Fruit fly (Drosophila melanogaster) whole organism, prepupa: Measurements from ENCODE around the gene p24-1.

Experiments used
- Blimp-1 ChIP-seq: fragments of 200-800 bp; sonication (Bioruptor generic); optimal IDR thresholded peaks from 3 replicates; lab custom pipeline; 2017; ENCODE audit warnings: missing biosample characterization, missing genetic modification characterization, mild to moderate bottlenecking, moderate library complexity, missing genetic modification reagents
- CG10631 ChIP-seq: fragments of 200-800 bp; sonication (Bioruptor generic); optimal IDR thresholded peaks from 2 replicates; lab custom pipeline; 2016; ENCODE audit warnings: missing biosample characterization, missing genetic modification characterization
- CG10669 ChIP-seq: fragments of 200-800 bp; sonication (Bioruptor generic); optimal IDR thresholded peaks from 3 replicates; lab custom pipeline; 2018; ENCODE audit warnings: missing biosample characterization, mild to moderate bottlenecking, missing genetic modification characterization, moderate library complexity
- CG11294 ChIP-seq: fragments of 200-800 bp; sonication (Bioruptor generic); IDR thresholded peaks from 2 replicates; pipeline ENCODE4 v1.3.6; 2022; ENCODE audit warnings: missing biosample characterization, missing genetic modification characterization
- CG11762 ChIP-seq: fragments of 200-800 bp; sonication (Bioruptor generic); optimal IDR thresholded peaks from 3 replicates; lab custom pipeline; 2016; ENCODE audit warnings: missing biosample characterization, missing genetic modification characterization; ENCODE audit not compliant: insufficient read depth
- CG11902 ChIP-seq: fragments of 200-800 bp; sonication (Bioruptor generic); optimal IDR thresholded peaks from 3 replicates; lab custom pipeline; 2016; ENCODE audit warnings: missing biosample characterization, missing genetic modification characterization
- CG15336 ChIP-seq: fragments of 200-800 bp; sonication (Bioruptor generic); IDR thresholded peaks from 2 replicates; pipeline ENCODE4 v1.3.6; 2022; ENCODE audit warnings: missing biosample characterization, missing genetic modification characterization
- CG1621 ChIP-seq: fragments of 200-800 bp; sonication (Bioruptor generic); optimal IDR thresholded peaks from 3 replicates; lab custom pipeline; 2018; ENCODE audit warnings: missing biosample characterization, mild to moderate bottlenecking, missing genetic modification characterization
- CG16779 ChIP-seq: fragments of 200-800 bp; sonication (Bioruptor generic); optimal IDR thresholded peaks from 3 replicates; lab custom pipeline; 2017; ENCODE audit warnings: missing biosample characterization, mild to moderate bottlenecking, missing genetic modification characterization
- CG32006 ChIP-seq: fragments of 200-800 bp; sonication (Bioruptor generic); optimal IDR thresholded peaks from 3 replicates; lab custom pipeline; 2017; ENCODE audit warnings: missing biosample characterization, mild to moderate bottlenecking, missing genetic modification characterization
- CG34406 ChIP-seq: fragments of 200-800 bp; sonication (Bioruptor generic); optimal IDR thresholded peaks from 3 replicates; lab custom pipeline; 2016; ENCODE audit warnings: missing biosample characterization, missing genetic modification characterization
- CG3919 ChIP-seq: fragments of 200-800 bp; sonication (Bioruptor generic); optimal IDR thresholded peaks from 3 replicates; lab custom pipeline; 2016; ENCODE audit warnings: missing biosample characterization, missing genetic modification characterization
- CG6163 ChIP-seq: fragments of 200-800 bp; sonication (Bioruptor generic); IDR thresholded peaks from 3 replicates; pipeline ENCODE4 v1.3.6; 2022; ENCODE audit warnings: missing biosample characterization, missing genetic modification characterization
- CG6276 ChIP-seq: fragments of 200-800 bp; sonication (Bioruptor generic); optimal IDR thresholded peaks from 2 replicates; lab custom pipeline; 2017; ENCODE audit warnings: missing biosample characterization, mild to moderate bottlenecking, missing genetic modification characterization
- CG6792 ChIP-seq: fragments of 200-800 bp; sonication (Bioruptor generic); optimal IDR thresholded peaks from 3 replicates; lab custom pipeline; 2016; ENCODE audit warnings: missing biosample characterization, missing genetic modification characterization
- CG6808 ChIP-seq: fragments of 200-800 bp; sonication (Bioruptor generic); optimal IDR thresholded peaks from 3 replicates; lab custom pipeline; 2017; ENCODE audit warnings: missing biosample characterization, missing genetic modification characterization, mild to moderate bottlenecking, moderate library complexity, missing genetic modification reagents
- CG6854 ChIP-seq: fragments of 200-800 bp; sonication (Bioruptor generic); optimal IDR thresholded peaks from 2 replicates; lab custom pipeline; 2017; ENCODE audit warnings: missing biosample characterization, mild to moderate bottlenecking, missing genetic modification characterization
- CG7368 ChIP-seq: fragments of 200-800 bp; sonication (Bioruptor generic); optimal IDR thresholded peaks from 3 replicates; lab custom pipeline; 2016; ENCODE audit warnings: missing biosample characterization, missing genetic modification characterization
- CG8119 ChIP-seq: fragments of 200-800 bp; sonication (Bioruptor generic); IDR thresholded peaks from 3 replicates; pipeline ENCODE4 v1.3.6; 2022; ENCODE audit warnings: missing biosample characterization, missing genetic modification characterization
- CG8319 ChIP-seq: fragments of 200-800 bp; sonication (Bioruptor generic); optimal IDR thresholded peaks from 3 replicates; lab custom pipeline; 2016; ENCODE audit warnings: missing biosample characterization, missing genetic modification characterization
- CG8632 ChIP-seq: fragments of 200-800 bp; sonication (Bioruptor generic); optimal IDR thresholded peaks from 3 replicates; lab custom pipeline; 2016; ENCODE audit warnings: missing biosample characterization, missing genetic modification characterization
- CG9139 ChIP-seq: fragments of 200-800 bp; sonication (Bioruptor generic); optimal IDR thresholded peaks from 3 replicates; lab custom pipeline; 2017; ENCODE audit warnings: missing biosample characterization, mild to moderate bottlenecking, missing genetic modification characterization
- Eip75B ChIP-seq: fragments of 200-800 bp; sonication (Bioruptor generic); optimal IDR thresholded peaks from 3 replicates; lab custom pipeline; 2016; ENCODE audit warnings: missing biosample characterization, missing genetic modification characterization
- Eip78C ChIP-seq: fragments of 200-800 bp; sonication (Bioruptor generic); peaks from one replicate; lab custom pipeline; 2016; ENCODE audit warnings: missing biosample characterization, missing genetic modification characterization
- Eip93F ChIP-seq: fragments of 200-800 bp; sonication (Bioruptor generic); optimal IDR thresholded peaks from 2 replicates; lab custom pipeline; 2016; ENCODE audit warnings: missing biosample characterization, mild to moderate bottlenecking, missing genetic modification characterization
- Ets21C ChIP-seq: fragments of 200-800 bp; sonication (Bioruptor generic); optimal IDR thresholded peaks from 3 replicates; lab custom pipeline; 2016; ENCODE audit warnings: missing biosample characterization, missing genetic modification characterization
- Ets96B ChIP-seq: fragments of 200-800 bp; optimal IDR thresholded peaks from 2 replicates; lab custom pipeline; 2019; ENCODE audit warnings: missing biosample characterization, mild to moderate bottlenecking, missing genetic modification characterization, moderate library complexity
- Gug ChIP-seq: fragments of 200-800 bp; sonication (Bioruptor generic); IDR thresholded peaks from 2 replicates; pipeline ENCODE4 v1.3.6; 2022; ENCODE audit warnings: missing biosample characterization, missing genetic modification characterization
- Hr38 ChIP-seq: sonication (Bioruptor generic); optimal IDR thresholded peaks from 2 replicates; lab custom pipeline; 2016; ENCODE audit warnings: missing biosample characterization, missing genetic modification characterization
- Hr39 ChIP-seq: fragments of 200-800 bp; sonication (Bioruptor generic); optimal IDR thresholded peaks from 2 replicates; lab custom pipeline; 2016; ENCODE audit warnings: missing biosample characterization, missing genetic modification characterization
- Hr4 ChIP-seq: fragments of 200-800 bp; sonication (Bioruptor generic); optimal IDR thresholded peaks from 3 replicates; lab custom pipeline; 2016; ENCODE audit warnings: missing biosample characterization, missing genetic modification characterization
- Lpt ChIP-seq: fragments of 200-800 bp; sonication (Bioruptor generic); optimal IDR thresholded peaks from 3 replicates; lab custom pipeline; 2016; ENCODE audit warnings: missing biosample characterization, missing genetic modification characterization
- Met ChIP-seq: fragments of 200-800 bp; sonication (Bioruptor generic); optimal IDR thresholded peaks from 3 replicates; lab custom pipeline; 2016; ENCODE audit warnings: missing biosample characterization, missing genetic modification characterization
- OdsH ChIP-seq: fragments of 200-800 bp; sonication (Bioruptor generic); optimal IDR thresholded peaks from 3 replicates; lab custom pipeline; 2016; ENCODE audit warnings: missing biosample characterization, missing genetic modification characterization
- Smox ChIP-seq: fragments of 200-800 bp; sonication (Bioruptor generic); optimal IDR thresholded peaks from 3 replicates; lab custom pipeline; 2016; ENCODE audit warnings: missing biosample characterization, missing genetic modification characterization
- Sox102F ChIP-seq: fragments of 200-800 bp; sonication (Bioruptor generic); optimal IDR thresholded peaks from 2 replicates; lab custom pipeline; 2016; ENCODE audit warnings: missing biosample characterization, mild to moderate bottlenecking, missing genetic modification characterization
- Sox14 ChIP-seq: fragments of 200-800 bp; sonication (Bioruptor generic); optimal IDR thresholded peaks from 3 replicates; lab custom pipeline; 2016; ENCODE audit warnings: missing biosample characterization, missing genetic modification characterization
- Sox15 ChIP-seq: fragments of 200-800 bp; sonication (Bioruptor generic); optimal IDR thresholded peaks from 3 replicates; lab custom pipeline; 2016; ENCODE audit warnings: missing biosample characterization, missing genetic modification characterization
- achi ChIP-seq: fragments of 200-800 bp; sonication (Bioruptor generic); optimal IDR thresholded peaks from 3 replicates; lab custom pipeline; 2016; ENCODE audit warnings: missing biosample characterization, missing genetic modification characterization
- acj6 ChIP-seq: fragments of 200-800 bp; sonication (Bioruptor generic); optimal IDR thresholded peaks from 3 replicates; lab custom pipeline; 2016; ENCODE audit warnings: missing biosample characterization, missing genetic modification characterization
- cyc ChIP-seq: fragments of 200-800 bp; sonication (Bioruptor generic); optimal IDR thresholded peaks from 3 replicates; lab custom pipeline; 2016; ENCODE audit warnings: missing biosample characterization, missing genetic modification characterization
- dsx ChIP-seq: fragments of 200-800 bp; optimal IDR thresholded peaks from 3 replicates; lab custom pipeline; 2019; ENCODE audit warnings: missing biosample characterization, mild to moderate bottlenecking, missing genetic modification characterization, moderate library complexity; ENCODE audit not compliant: poor library complexity, severe bottlenecking
- eg ChIP-seq: fragments of 200-800 bp; sonication (Bioruptor generic); IDR thresholded peaks from 3 replicates; pipeline ENCODE4 v1.3.6; 2022; ENCODE audit warnings: missing biosample characterization, missing genetic modification characterization
- esn ChIP-seq: fragments of 200-800 bp; sonication (Bioruptor generic); optimal IDR thresholded peaks from 2 replicates; lab custom pipeline; 2016; ENCODE audit warnings: missing biosample characterization, mild to moderate bottlenecking, missing genetic modification characterization, moderate library complexity
- fd59A ChIP-seq: fragments of 200-800 bp; sonication (Bioruptor generic); optimal IDR thresholded peaks from 2 replicates; lab custom pipeline; 2017; ENCODE audit warnings: missing biosample characterization, mild to moderate bottlenecking, missing genetic modification characterization, missing genetic modification reagents
- fkh ChIP-seq: fragments of 200-800 bp; sonication (Bioruptor generic); optimal IDR thresholded peaks from 3 replicates; lab custom pipeline; 2017; ENCODE audit warnings: missing biosample characterization, mild to moderate bottlenecking, missing genetic modification characterization, moderate library complexity
- lz ChIP-seq: fragments of 200-800 bp; sonication (Bioruptor generic); optimal IDR thresholded peaks from 3 replicates; lab custom pipeline; 2016; ENCODE audit warnings: missing biosample characterization, missing genetic modification characterization
- net ChIP-seq: fragments of 200-800 bp; sonication (Bioruptor generic); optimal IDR thresholded peaks from 3 replicates; lab custom pipeline; 2016; ENCODE audit warnings: missing biosample characterization, missing genetic modification characterization
- pdm3 ChIP-seq: fragments of 200-800 bp; sonication (Bioruptor generic); optimal IDR thresholded peaks from 3 replicates; lab custom pipeline; 2016; ENCODE audit warnings: missing biosample characterization, missing genetic modification characterization
- salr ChIP-seq, 2 experiments: fragments of 200-800 bp; sonication (Bioruptor generic); optimal IDR thresholded peaks; 3 replicates each; lab custom pipeline; 2016 to 2018; ENCODE audit warnings: missing biosample characterization in 2 of 2, missing genetic modification characterization in 2 of 2, mild to moderate bottlenecking in 1 of 2
- spab ChIP-seq: fragments of 200-800 bp; sonication (Bioruptor generic); optimal IDR thresholded peaks from 2 replicates; lab custom pipeline; 2017; ENCODE audit warnings: missing biosample characterization, mild to moderate bottlenecking, missing genetic modification characterization, missing genetic modification reagents
- svp ChIP-seq: fragments of 200-800 bp; sonication (Bioruptor generic); peaks from one replicate; lab custom pipeline; 2016; ENCODE audit warnings: missing biosample characterization, missing genetic modification characterization
- topi ChIP-seq: fragments of 200-800 bp; sonication (Bioruptor generic); optimal IDR thresholded peaks from 3 replicates; lab custom pipeline; 2016; ENCODE audit warnings: missing biosample characterization, missing genetic modification characterization
- vri ChIP-seq: fragments of 200-800 bp; sonication (Bioruptor generic); optimal IDR thresholded peaks from 3 replicates; lab custom pipeline; 2016; ENCODE audit warnings: missing biosample characterization, mild to moderate bottlenecking, missing genetic modification characterization

Gene p24-1

dm6 chrX:11856867-11857266, 4.5 kb upstream of the p24-1 start:
- TF ChIP-seq Hr38 (GFP tag; lab: Kevin White, UChicago) (no peak), Sox102F (GFP tag; lab: Kevin White, UChicago) (no peak), Eip78C (peak; percentile 68), Blimp-1 (GFP tag; lab: Kevin White, UChicago) (no peak), fd59A (GFP tag; lab: Kevin White, UChicago) (no peak), CG10669 (GFP tag; lab: Kevin White, UChicago) (peak; percentile 20), CG32006 (peak; percentile 17), CG6276 (GFP tag; lab: Kevin White, UChicago) (no peak), OdsH (GFP tag; lab: Kevin White, UChicago) (no peak), Hr4 (GFP tag; lab: Kevin White, UChicago) (no peak), salr (GFP tag; optimal IDR thresholded peaks at IDR 0.05; lab: Kevin White, UChicago) (no peak), Eip93F (GFP tag; lab: Kevin White, UChicago) (no peak), CG16779 (tag; lab: Kevin White, UChicago) (no peak), esn (GFP tag; lab: Kevin White, UChicago) (no peak), lz (no peak), Hr39 (GFP tag; lab: Kevin White, UChicago) (no peak), Smox (GFP tag; lab: Kevin White, UChicago) (no peak), svp (GFP tag; lab: Kevin White, UChicago) (peak; percentile 70), vri (GFP tag; lab: Kevin White, UChicago) (no peak), Eip75B (no peak), CG11762 (GFP tag; lab: Kevin White, UChicago) (no peak), topi (GFP tag; lab: Kevin White, UChicago) (no peak), Ets21C (GFP tag; lab: Kevin White, UChicago) (no peak), CG6808 (no peak), net (GFP tag; lab: Kevin White, UChicago) (no peak), CG6854 (no peak), Lpt (no peak), CG8632 (no peak), CG15336 (peak; percentile 40; the same call in 1 of the 2 replicates), spab (GFP tag; lab: Kevin White, UChicago) (no peak), Sox14 (no peak), CG8119 (GFP tag; lab: Robert Waterston, UW) (no peak), dsx (GFP tag; lab: Kevin White, UChicago) (no peak), CG7368 (GFP tag; lab: Kevin White, UChicago) (no peak), fkh (GFP tag; lab: Kevin White, UChicago) (peak; percentile 35), pdm3 (no peak), CG3919 (GFP tag; lab: Kevin White, UChicago) (no peak), CG6792 (no peak), CG11902 (no peak), CG6163 (GFP tag; lab: Robert Waterston, UW) (no peak), cyc (GFP tag; lab: Kevin White, UChicago) (no peak), Met (GFP tag; lab: Kevin White, UChicago) (no peak), CG34406 (GFP tag; lab: Kevin White, UChicago) (no peak), CG10631 (GFP tag; lab: Kevin White, UChicago) (no peak), CG11294 (GFP tag; lab: Robert Waterston, UW) (no peak), Sox15 (no peak), Ets96B (tag; lab: Kevin White, UChicago) (no peak), achi (GFP tag; lab: Kevin White, UChicago) (no peak), CG8319 (GFP tag; lab: Kevin White, UChicago) (no peak), CG1621 (tag; lab: Kevin White, UChicago) (no peak), eg (GFP tag; lab: Robert Waterston, UW) (0 out of 3 replicates have a peak, but pooled peaks have one; percentile 17), CG9139 (GFP tag; lab: Kevin White, UChicago) (no peak), Gug (no peak), acj6 (GFP tag; lab: Kevin White, UChicago) (no peak)
